Worm (Caenorhabditis elegans) whole organism, midembryonic: ENCODE measurements around the gene C11H1.9.

Source experiments
- T22C8.4 ChIP-seq: fragments of 200-800 bp; sonication (Bioruptor generic); IDR thresholded peaks from 2 replicates; pipeline ENCODE4 v1.3.6; 2022; ENCODE audit warnings: missing genetic modification characterization, missing compliant biosample characterization
- flt-1 ChIP-seq: fragments of 200-800 bp; sonication (Bioruptor generic); IDR thresholded peaks from 2 replicates; pipeline ENCODE4 v1.3.6; 2022; ENCODE audit warnings: missing genetic modification characterization, missing compliant biosample characterization
- ztf-29 ChIP-seq: fragments of 200-800 bp; sonication (Bioruptor generic); IDR thresholded peaks from 2 replicates; pipeline ENCODE4 v1.3.6; 2022; ENCODE audit warnings: missing genetic modification reagents, missing genetic modification characterization, missing compliant biosample characterization

- TF ChIP-seq flt-1 (no peak), T22C8.4 (no peak), ztf-29 (GFP tag; lab: Robert Waterston, UW) (no peak)
Observed at ce11 chrX:14335220-14335619, 15.0 kb upstream of the C11H1.9 start, which contains the start of gene K04G11.1.
